Worm (Caenorhabditis elegans): Measurements from ENCODE around the gene mboa-6.

Gene mboa-6

ce11 chrIII:1927230-1927629 is 34.5 kb downstream of the mboa-6 start:
- no peak for TF ChIP-seq unc-62 (GFP tag; optimal IDR thresholded peaks at IDR 0.05)

ce11 chrIII:1926456-1926855 is 35.3 kb downstream of the mboa-6 start:
- TF ChIP-seq unc-62 (GFP tag; optimal IDR thresholded peaks at IDR 0.05), result no peak

- TF ChIP-seq unc-62 (GFP tag; optimal IDR thresholded peaks at IDR 0.05), result no peak
Observed at ce11 chrIII:1925786-1926185, 36.0 kb downstream of the mboa-6 start.

- TF ChIP-seq unc-62 (GFP tag; optimal IDR thresholded peaks at IDR 0.05), result peak; percentile 55
Observed at ce11 chrIII:1925048-1925537, 36.7 kb downstream of the mboa-6 start.

- TF ChIP-seq unc-62 (GFP tag; optimal IDR thresholded peaks at IDR 0.05), result peak; percentile 46
Observed at ce11 chrIII:1923419-1924318, 38.1 kb downstream of the mboa-6 start.

- TF ChIP-seq unc-62 (GFP tag; optimal IDR thresholded peaks at IDR 0.05), result no peak
Observed at ce11 chrIII:1922516-1922915, 39.2 kb downstream of the mboa-6 start.

ce11 chrIII:1922081-1922480 is 39.7 kb downstream of the mboa-6 start:
- no peak for TF ChIP-seq unc-62 (GFP tag; optimal IDR thresholded peaks at IDR 0.05)

ce11 chrIII:1921136-1921680 is 40.5 kb downstream of the mboa-6 start:
- TF ChIP-seq unc-62 (GFP tag; optimal IDR thresholded peaks at IDR 0.05), result peak; percentile 16

- no peak for TF ChIP-seq unc-62 (GFP tag; optimal IDR thresholded peaks at IDR 0.05)
Observed at ce11 chrIII:1918311-1918932, 43.3 kb downstream of the mboa-6 start.

- TF ChIP-seq unc-62 (GFP tag; optimal IDR thresholded peaks at IDR 0.05), result no peak
Observed at ce11 chrIII:1905589-1905988, 56.2 kb downstream of the mboa-6 start, which contains the start of the genes B0524.6 and pqn-41. B0524.6 (minus strand) TSS chrIII:1905640. pqn-41 (plus strand) TSS chrIII:1905958.

ce11 chrIII:1903966-1904365 is 57.8 kb downstream of the mboa-6 start:
- TF ChIP-seq unc-62 (GFP tag; optimal IDR thresholded peaks at IDR 0.05), result no peak
